Worm (Caenorhabditis elegans) whole organism, midembryonic: ENCODE data around the gene B0244.6.

ENCODE experiments used
- T22C8.4 ChIP-seq: fragments of 200-800 bp; sonication (Bioruptor generic); IDR thresholded peaks from 2 replicates; pipeline ENCODE4 v1.3.6; 2022; ENCODE audit warnings: missing genetic modification characterization, missing compliant biosample characterization
- cog-1 ChIP-seq: sonication (generic microtip); optimal IDR thresholded peaks from 2 replicates; lab custom pipeline; 2016; ENCODE audit warnings: missing genetic modification characterization, missing compliant biosample characterization
- flt-1 ChIP-seq: fragments of 200-800 bp; sonication (Bioruptor generic); IDR thresholded peaks from 2 replicates; pipeline ENCODE4 v1.3.6; 2022; ENCODE audit warnings: missing genetic modification characterization, missing compliant biosample characterization
- klf-2 ChIP-seq: fragments of 200-800 bp; sonication (Bioruptor generic); conservative IDR thresholded peaks from 2 replicates; pipeline ENCODE4 v1.3.6; 2022; ENCODE audit warnings: missing genetic modification reagents, missing genetic modification characterization, missing compliant biosample characterization
- med-1 ChIP-seq: sonication (generic microtip); optimal IDR thresholded peaks from 2 replicates; lab custom pipeline; 2017; ENCODE audit warnings: missing genetic modification characterization, mild to moderate bottlenecking, missing compliant biosample characterization, antibody characterized with exemption, missing genetic modification reagents; ENCODE audit not compliant: insufficient read depth
- ref-1 ChIP-seq: fragments of 200-800 bp; sonication (Bioruptor generic); conservative IDR thresholded peaks from 2 replicates; pipeline ENCODE4 v1.3.6; 2022; ENCODE audit warnings: missing genetic modification reagents, missing genetic modification characterization, missing compliant biosample characterization
- ztf-23 ChIP-seq: fragments of 200-800 bp; sonication (Bioruptor generic); IDR thresholded peaks from 2 replicates; pipeline ENCODE4 v1.3.6; 2022; ENCODE audit warnings: missing genetic modification reagents, missing genetic modification characterization, missing compliant biosample characterization
- ztf-29 ChIP-seq: fragments of 200-800 bp; sonication (Bioruptor generic); IDR thresholded peaks from 2 replicates; pipeline ENCODE4 v1.3.6; 2022; ENCODE audit warnings: missing genetic modification reagents, missing genetic modification characterization, missing compliant biosample characterization

ce11 chrIII:5782080-5782479 lies 44.3 kb downstream of the B0244.6 start:
- TF ChIP-seq med-1 (GFP tag; lab: Kevin White, UChicago) (no peak), ref-1 (GFP tag; lab: Robert Waterston, UW) (no peak), flt-1 (GFP tag; lab: Robert Waterston, UW) (no peak), klf-2 (no peak), ztf-29 (GFP tag; lab: Robert Waterston, UW) (no peak), T22C8.4 (GFP tag; lab: Robert Waterston, UW) (no peak), cog-1 (tag; lab: Kevin White, UChicago) (no peak), ztf-23 (no peak)
